Worm (Caenorhabditis elegans): ENCODE data around the gene ZK185.1.

ce11 chrIV:4542972-4543371 is 5.4 kb upstream of the ZK185.1 start:
- TF ChIP-seq F13C5.2 (tag; optimal IDR thresholded peaks at IDR 0.05): no peak
- no peak for TF ChIP-seq ets-7 (tag; optimal IDR thresholded peaks at IDR 0.05)
- no peak for TF ChIP-seq ama-1 (optimal IDR thresholded peaks at IDR 0.05)
- no peak for TF ChIP-seq hmg-4 (GFP tag; optimal IDR thresholded peaks at IDR 0.05)
- TF ChIP-seq hnd-1 (tag; optimal IDR thresholded peaks at IDR 0.05): no peak
- TF ChIP-seq tbx-11 (GFP tag; IDR thresholded peaks at IDR 0.05): no peak
- TF ChIP-seq aly-1 (tag; optimal IDR thresholded peaks at IDR 0.05): no peak
- TF ChIP-seq scrt-1 (GFP tag; IDR thresholded peaks at IDR 0.05): no peak
